Worm (Caenorhabditis elegans): ENCODE measurements around the gene mtss-1.

The mtss-1 gene

ce11 chrIII:8741276-8741860, 26.7 kb upstream of the mtss-1 start, which contains the start of gene pdhk-2:
TSS of gene pdhk-2 (minus strand) at chrIII:8741412.
- TF ChIP-seq F13C5.2 (tag; optimal IDR thresholded peaks at IDR 0.05) (peak; percentile 93), pes-1 (GFP tag; IDR thresholded peaks at IDR 0.05) (peak; percentile 68; the same call in 1 of the 2 replicates), ceh-36 (tag; optimal IDR thresholded peaks at IDR 0.05) (no peak), ceh-13 (GFP tag; optimal IDR thresholded peaks at IDR 0.05) (no peak), B0310.2 (tag; optimal IDR thresholded peaks at IDR 0.05) (no peak), scrt-1 (GFP tag; IDR thresholded peaks at IDR 0.05) (peak; percentile 70; the same call in 1 of the 2 replicates), tbx-37 (GFP tag; conservative IDR thresholded peaks at IDR 0.05) (peak; percentile 63), hnd-1 (tag; optimal IDR thresholded peaks at IDR 0.05) (peak; percentile 11), tra-4 (tag; optimal IDR thresholded peaks at IDR 0.05) (no peak), flt-1 (GFP tag; IDR thresholded peaks at IDR 0.05) (peak; percentile 63), hmbx-1 (tag; optimal IDR thresholded peaks at IDR 0.05) (no peak), sea-1 (GFP tag; conservative IDR thresholded peaks at IDR 0.05) (peak; percentile 30; the same call in 1 of the 2 replicates), ets-7 (tag; optimal IDR thresholded peaks at IDR 0.05) (peak; percentile 52), aly-1 (tag; optimal IDR thresholded peaks at IDR 0.05) (peak; percentile 58), tbx-11 (GFP tag; IDR thresholded peaks at IDR 0.05) (0 out of 2 replicates have a peak, but pooled peaks have one; percentile 54), hmg-4 (GFP tag; optimal IDR thresholded peaks at IDR 0.05) (no peak), ama-1 (optimal IDR thresholded peaks at IDR 0.05) (no peak)

DNA sequence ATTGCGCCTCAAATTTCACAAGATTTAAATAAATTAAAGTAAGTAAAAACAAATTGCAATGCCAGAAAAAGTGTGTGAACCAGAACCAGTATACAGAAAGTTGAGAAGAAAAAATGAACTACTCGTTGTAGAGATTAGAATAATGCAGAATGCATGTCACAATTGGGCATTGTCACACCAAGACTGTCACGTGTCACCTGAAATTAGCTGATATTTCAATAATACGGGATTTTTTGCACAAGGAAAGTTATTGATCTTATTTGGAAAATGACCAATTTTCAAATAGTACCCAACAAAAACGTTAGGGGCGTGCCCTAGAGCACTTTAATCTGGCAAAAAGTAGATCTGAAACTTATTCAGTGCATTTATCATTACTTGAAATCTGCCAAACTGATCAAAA, 26.2 kb upstream of the mtss-1 start:
- TF ChIP-seq tbx-11 (GFP tag; IDR thresholded peaks at IDR 0.05) (no peak), ama-1 (optimal IDR thresholded peaks at IDR 0.05) (no peak), ceh-13 (GFP tag; optimal IDR thresholded peaks at IDR 0.05) (no peak), F13C5.2 (tag; optimal IDR thresholded peaks at IDR 0.05) (no peak), flt-1 (GFP tag; IDR thresholded peaks at IDR 0.05) (no peak), hmg-4 (GFP tag; optimal IDR thresholded peaks at IDR 0.05) (no peak), pes-1 (GFP tag; IDR thresholded peaks at IDR 0.05) (no peak), ceh-36 (tag; optimal IDR thresholded peaks at IDR 0.05) (no peak), aly-1 (tag; optimal IDR thresholded peaks at IDR 0.05) (no peak), ets-7 (tag; optimal IDR thresholded peaks at IDR 0.05) (no peak), tbx-37 (GFP tag; conservative IDR thresholded peaks at IDR 0.05) (no peak), sea-1 (GFP tag; conservative IDR thresholded peaks at IDR 0.05) (no peak), hmbx-1 (tag; optimal IDR thresholded peaks at IDR 0.05) (no peak), scrt-1 (GFP tag; IDR thresholded peaks at IDR 0.05) (no peak), hnd-1 (tag; optimal IDR thresholded peaks at IDR 0.05) (no peak), tra-4 (tag; optimal IDR thresholded peaks at IDR 0.05) (no peak), B0310.2 (tag; optimal IDR thresholded peaks at IDR 0.05) (no peak)

DNA sequence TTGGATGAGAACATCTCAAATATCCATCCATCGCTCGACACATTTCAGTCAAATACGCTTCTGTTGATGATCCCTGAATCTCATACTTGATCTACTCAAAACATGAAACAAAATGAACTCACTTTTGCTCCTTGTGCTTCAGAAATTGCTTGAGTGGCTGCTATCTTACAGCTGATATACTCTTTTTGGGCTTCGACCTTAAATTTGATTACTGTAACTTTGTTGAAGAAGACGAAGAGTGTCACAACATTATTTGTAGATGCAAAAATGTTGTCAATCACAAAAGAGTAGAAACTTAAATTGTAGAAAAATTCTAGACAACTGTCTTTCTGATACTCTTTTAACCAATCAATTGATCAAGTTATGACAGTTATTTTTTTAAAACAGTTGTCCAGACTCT, 25.5 kb upstream of the mtss-1 start:
- no peak for TF ChIP-seq aly-1 (tag; optimal IDR thresholded peaks at IDR 0.05)
- no peak for TF ChIP-seq hnd-1 (tag; optimal IDR thresholded peaks at IDR 0.05)
- no peak for TF ChIP-seq ama-1 (optimal IDR thresholded peaks at IDR 0.05)
- TF ChIP-seq ceh-13 (GFP tag; optimal IDR thresholded peaks at IDR 0.05): no peak

DNA sequence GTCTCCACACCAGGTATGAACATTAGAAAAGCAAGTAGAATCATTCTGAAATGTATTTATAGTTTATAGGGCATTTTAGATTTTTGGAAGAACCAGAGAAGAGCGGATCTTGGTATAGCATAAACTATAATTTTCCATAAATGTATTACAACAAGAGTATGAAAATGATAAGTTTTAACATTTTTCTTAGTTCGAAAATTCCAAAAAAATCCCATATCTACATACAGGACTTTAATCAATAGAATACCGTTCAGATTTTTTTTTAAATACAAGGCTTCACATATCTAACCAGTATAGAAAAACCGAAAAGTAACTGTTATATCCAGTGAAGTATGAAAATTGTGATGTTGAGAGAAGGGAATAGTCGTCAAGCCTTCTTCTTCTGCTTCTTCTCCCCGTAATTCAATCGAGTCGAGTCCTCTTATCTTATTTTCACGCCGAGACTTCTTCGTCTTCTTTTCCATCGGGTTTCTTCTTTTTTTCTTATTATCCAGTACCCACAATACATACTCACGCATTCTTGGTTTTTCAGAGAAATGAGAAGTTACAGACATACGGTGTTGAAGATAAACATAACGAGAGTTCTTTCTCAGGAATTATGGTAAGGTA, 24.2 kb upstream of the mtss-1 start, which contains the start of gene ZK370.6:
Gene ZK370.6 (minus strand): TSS at position 51 of the 609 bp plus-strand sequence.
- no peak for TF ChIP-seq tbx-11 (GFP tag; IDR thresholded peaks at IDR 0.05)
- no peak for TF ChIP-seq ceh-36 (tag; optimal IDR thresholded peaks at IDR 0.05)
- no peak for TF ChIP-seq F13C5.2 (tag; optimal IDR thresholded peaks at IDR 0.05)
- no peak for TF ChIP-seq ceh-13 (GFP tag; optimal IDR thresholded peaks at IDR 0.05)
- no peak for TF ChIP-seq scrt-1 (GFP tag; IDR thresholded peaks at IDR 0.05)
- no peak for TF ChIP-seq ets-7 (tag; optimal IDR thresholded peaks at IDR 0.05)
- TF ChIP-seq tbx-37 (GFP tag; conservative IDR thresholded peaks at IDR 0.05): no peak
- no peak for TF ChIP-seq hnd-1 (tag; optimal IDR thresholded peaks at IDR 0.05)
- TF ChIP-seq pes-1 (GFP tag; IDR thresholded peaks at IDR 0.05): no peak
- TF ChIP-seq tra-4 (tag; optimal IDR thresholded peaks at IDR 0.05): no peak
- TF ChIP-seq sea-1 (GFP tag; conservative IDR thresholded peaks at IDR 0.05): no peak

ce11 chrIII:8744765-8745164, 23.3 kb upstream of the mtss-1 start:
- TF ChIP-seq hmbx-1 (tag; optimal IDR thresholded peaks at IDR 0.05): no peak

- TF ChIP-seq ama-1 (optimal IDR thresholded peaks at IDR 0.05) (no peak), hmbx-1 (tag; optimal IDR thresholded peaks at IDR 0.05) (no peak), hnd-1 (tag; optimal IDR thresholded peaks at IDR 0.05) (no peak), B0310.2 (tag; optimal IDR thresholded peaks at IDR 0.05) (no peak), ets-7 (tag; optimal IDR thresholded peaks at IDR 0.05) (no peak), tbx-37 (GFP tag; conservative IDR thresholded peaks at IDR 0.05) (no peak), aly-1 (tag; optimal IDR thresholded peaks at IDR 0.05) (no peak), scrt-1 (GFP tag; IDR thresholded peaks at IDR 0.05) (no peak), sea-1 (GFP tag; conservative IDR thresholded peaks at IDR 0.05) (no peak), hmg-4 (GFP tag; optimal IDR thresholded peaks at IDR 0.05) (no peak), F13C5.2 (tag; optimal IDR thresholded peaks at IDR 0.05) (no peak), pes-1 (GFP tag; IDR thresholded peaks at IDR 0.05) (no peak), flt-1 (GFP tag; IDR thresholded peaks at IDR 0.05) (no peak), ceh-13 (GFP tag; optimal IDR thresholded peaks at IDR 0.05) (no peak)
These were observed 22.9 kb upstream of the mtss-1 start for ce11 chrIII:8745214-8745613.

DNA sequence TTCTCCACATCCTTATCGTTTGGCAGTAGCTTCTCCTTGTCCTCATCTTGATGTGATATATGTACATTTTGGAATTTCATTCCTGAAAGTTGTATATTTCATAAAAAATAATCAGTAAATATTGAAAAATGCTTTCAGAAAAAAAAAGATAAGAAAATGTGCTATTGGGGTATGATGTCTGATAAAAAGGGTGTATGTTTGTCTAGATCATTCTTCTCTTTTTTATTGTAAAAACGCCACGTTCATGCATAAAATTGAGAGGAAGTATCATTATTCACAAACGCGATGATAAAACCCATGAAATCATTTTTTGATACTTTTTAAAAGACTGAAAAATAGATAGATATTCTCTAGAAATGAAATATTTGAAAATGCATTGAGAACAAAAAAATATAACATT, 19.5 kb upstream of the mtss-1 start:
- TF ChIP-seq sea-1 (GFP tag; conservative IDR thresholded peaks at IDR 0.05) (no peak), hmg-4 (GFP tag; optimal IDR thresholded peaks at IDR 0.05) (no peak), ceh-13 (GFP tag; optimal IDR thresholded peaks at IDR 0.05) (no peak)

ce11 chrIII:8749487-8749886, 18.6 kb upstream of the mtss-1 start, which contains the start of gene sma-2:
TSS of gene sma-2 (plus strand) at chrIII:8749680.
- no peak for TF ChIP-seq tra-4 (tag; optimal IDR thresholded peaks at IDR 0.05)
- no peak for TF ChIP-seq tbx-37 (GFP tag; conservative IDR thresholded peaks at IDR 0.05)
- TF ChIP-seq F13C5.2 (tag; optimal IDR thresholded peaks at IDR 0.05): no peak
- no peak for TF ChIP-seq hmbx-1 (tag; optimal IDR thresholded peaks at IDR 0.05)
- no peak for TF ChIP-seq ets-7 (tag; optimal IDR thresholded peaks at IDR 0.05)
- no peak for TF ChIP-seq ceh-36 (tag; optimal IDR thresholded peaks at IDR 0.05)
- no peak for TF ChIP-seq B0310.2 (tag; optimal IDR thresholded peaks at IDR 0.05)
- TF ChIP-seq scrt-1 (GFP tag; IDR thresholded peaks at IDR 0.05): no peak

Data from whole organism, early embryonic.